Worm (Caenorhabditis elegans) whole organism, L3 larva: ENCODE results near the gene flp-9.

Experiments used
- ama-1 ChIP-seq: fragments of 150-350 bp; optimal IDR thresholded peaks from 2 replicates; lab custom pipeline; 2018
- elt-2 ChIP-seq: sonication (generic microtip); optimal IDR thresholded peaks from 2 replicates; lab custom pipeline; 2016; ENCODE audit warnings: missing genetic modification reagents, mild to moderate bottlenecking, missing genetic modification characterization, missing compliant biosample characterization
- mdl-1 ChIP-seq: fragments of 150-350 bp; optimal IDR thresholded peaks from 2 replicates; lab custom pipeline; 2014; ENCODE audit warnings: missing biosample characterization, missing genetic modification characterization

- no peak for TF ChIP-seq ama-1 (lab: Kevin White, UChicago)
- no peak for TF ChIP-seq mdl-1 (tag; lab: Kevin White, UChicago)
- no peak for TF ChIP-seq elt-2 (tag; lab: Kevin White, UChicago)
These were observed 3.2 kb downstream of the flp-9 start for ce11 chrIV:12754170-12754569.
